Fruit fly (Drosophila melanogaster) whole organism, embryonic: ENCODE results near the gene CG7518.

ENCODE experiments used
- Abd-B ChIP-seq: fragments of 200-800 bp; sonication (Bioruptor generic); optimal IDR thresholded peaks from 2 replicates; lab custom pipeline; 2018; ENCODE audit warnings: missing biosample characterization, mild to moderate bottlenecking, missing genetic modification characterization, moderate library complexity
- Asciz ChIP-seq: fragments of 200-800 bp; sonication (Bioruptor generic); optimal IDR thresholded peaks from 2 replicates; lab custom pipeline; 2017; ENCODE audit warnings: missing biosample characterization, mild to moderate bottlenecking, missing genetic modification characterization, missing genetic modification reagents
- CG1024 ChIP-seq: fragments of 200-800 bp; sonication (Bioruptor generic); IDR thresholded peaks from 2 replicates; pipeline ENCODE4 v1.3.6; 2022; ENCODE audit warnings: missing biosample characterization, missing genetic modification characterization
- CG10366 ChIP-seq: fragments of 200-800 bp; sonication (Bioruptor generic); IDR thresholded peaks from 2 replicates; pipeline ENCODE4 v1.3.6; 2022; ENCODE audit warnings: missing biosample characterization, missing genetic modification characterization
- CG11456 ChIP-seq: fragments of 200-800 bp; sonication (Bioruptor generic); IDR thresholded peaks from 3 replicates; pipeline ENCODE4 v1.3.6; 2022; ENCODE audit warnings: missing biosample characterization, missing genetic modification characterization
- CG11560 ChIP-seq: fragments of 200-800 bp; sonication (Bioruptor generic); IDR thresholded peaks from 3 replicates; pipeline ENCODE4 v1.3.6; 2022; ENCODE audit warnings: missing biosample characterization, missing genetic modification characterization
- CG14014 ChIP-seq: fragments of 200-800 bp; sonication (Bioruptor generic); IDR thresholded peaks from 2 replicates; pipeline ENCODE4 v1.3.6; 2022; ENCODE audit warnings: missing biosample characterization, missing genetic modification characterization
- CG17829 ChIP-seq: fragments of 200-800 bp; optimal IDR thresholded peaks from 2 replicates; lab custom pipeline; 2019; ENCODE audit warnings: missing biosample characterization, mild to moderate bottlenecking, missing genetic modification characterization, moderate library complexity
- CG18262 ChIP-seq: fragments of 200-800 bp; optimal IDR thresholded peaks from 3 replicates; lab custom pipeline; 2019; ENCODE audit warnings: missing biosample characterization, mild to moderate bottlenecking, missing genetic modification characterization, moderate library complexity
- CG4360 ChIP-seq: fragments of 200-800 bp; sonication (Bioruptor generic); IDR thresholded peaks from 2 replicates; pipeline ENCODE4 v1.3.6; 2022; ENCODE audit warnings: missing biosample characterization, missing genetic modification characterization
- CG4404 ChIP-seq: fragments of 200-800 bp; sonication (Bioruptor generic); IDR thresholded peaks from 2 replicates; pipeline ENCODE4 v1.3.6; 2022; ENCODE audit warnings: missing biosample characterization, missing genetic modification characterization
- CG6175 ChIP-seq: fragments of 200-800 bp; sonication (Bioruptor generic); IDR thresholded peaks from 3 replicates; pipeline ENCODE4 v1.3.6; 2022; ENCODE audit warnings: missing biosample characterization, missing genetic modification characterization
- CG7928 ChIP-seq: fragments of 200-800 bp; sonication (Bioruptor generic); optimal IDR thresholded peaks from 2 replicates; lab custom pipeline; 2017; ENCODE audit warnings: missing biosample characterization, mild to moderate bottlenecking, missing genetic modification characterization
- CG9817 ChIP-seq: fragments of 200-800 bp; sonication (Bioruptor generic); optimal IDR thresholded peaks from 2 replicates; lab custom pipeline; 2018; ENCODE audit warnings: missing biosample characterization, mild to moderate bottlenecking, missing genetic modification characterization, moderate library complexity
- Doc2 ChIP-seq: fragments of 200-800 bp; sonication (Bioruptor generic); IDR thresholded peaks from 2 replicates; pipeline ENCODE4 v1.3.6; 2022; ENCODE audit warnings: missing biosample characterization, missing genetic modification characterization
- Doc3 ChIP-seq: fragments of 200-800 bp; sonication (Bioruptor generic); IDR thresholded peaks from 3 replicates; pipeline ENCODE4 v1.3.6; 2022; ENCODE audit warnings: missing biosample characterization, missing genetic modification characterization; ENCODE audit not compliant: partially characterized antibody
- Mrtf ChIP-seq: fragments of 200-800 bp; sonication (Bioruptor generic); IDR thresholded peaks from 3 replicates; pipeline ENCODE4 v1.3.6; 2022; ENCODE audit warnings: missing biosample characterization, missing genetic modification characterization
- Nf-YA ChIP-seq: fragments of 200-800 bp; sonication (Bioruptor generic); IDR thresholded peaks from 2 replicates; pipeline ENCODE4 v1.3.6; 2022; ENCODE audit warnings: missing biosample characterization, missing genetic modification characterization
- Nf-YB ChIP-seq: fragments of 200-800 bp; sonication (Bioruptor generic); optimal IDR thresholded peaks from 3 replicates; lab custom pipeline; 2019; ENCODE audit warnings: missing biosample characterization, mild to moderate bottlenecking, missing genetic modification characterization, moderate library complexity
- PHDP ChIP-seq: fragments of 200-800 bp; sonication (Bioruptor generic); optimal IDR thresholded peaks from 3 replicates; lab custom pipeline; 2018; ENCODE audit warnings: missing biosample characterization, mild to moderate bottlenecking, missing genetic modification characterization, moderate library complexity
- Scr ChIP-seq: fragments of 200-800 bp; sonication (Bioruptor generic); IDR thresholded peaks from 2 replicates; pipeline ENCODE4 v1.3.6; 2022; ENCODE audit warnings: missing biosample characterization, missing genetic modification characterization; ENCODE audit not compliant: partially characterized antibody
- ato ChIP-seq: fragments of 200-800 bp; sonication (Bioruptor generic); IDR thresholded peaks from 2 replicates; pipeline ENCODE4 v1.3.6; 2022; ENCODE audit warnings: missing biosample characterization, missing genetic modification characterization; ENCODE audit not compliant: partially characterized antibody
- caup ChIP-seq: fragments of 200-800 bp; sonication (Bioruptor generic); optimal IDR thresholded peaks from 3 replicates; lab custom pipeline; 2017; ENCODE audit warnings: missing biosample characterization, mild to moderate bottlenecking, missing genetic modification characterization, moderate library complexity; ENCODE audit not compliant: severe bottlenecking
- dimm ChIP-seq: fragments of 200-800 bp; sonication (Bioruptor generic); IDR thresholded peaks from 2 replicates; pipeline ENCODE4 v1.3.6; 2022; ENCODE audit warnings: missing biosample characterization, missing genetic modification characterization
- fd96Cb ChIP-seq: fragments of 200-800 bp; sonication (Bioruptor generic); optimal IDR thresholded peaks from 2 replicates; lab custom pipeline; 2018; ENCODE audit warnings: missing biosample characterization, mild to moderate bottlenecking, missing genetic modification characterization, moderate library complexity
- fu2 ChIP-seq: fragments of 200-800 bp; sonication (Bioruptor generic); optimal IDR thresholded peaks from 2 replicates; lab custom pipeline; 2016; ENCODE audit warnings: missing biosample characterization, missing genetic modification characterization
- gcm ChIP-seq: fragments of 200-800 bp; sonication (Bioruptor generic); optimal IDR thresholded peaks from 2 replicates; lab custom pipeline; 2019; ENCODE audit warnings: missing biosample characterization, mild to moderate bottlenecking, missing genetic modification characterization, moderate library complexity
- hbn ChIP-seq: fragments of 200-800 bp; sonication (Bioruptor generic); IDR thresholded peaks from 2 replicates; pipeline ENCODE4 v1.3.6; 2022; ENCODE audit warnings: missing biosample characterization, missing genetic modification characterization; ENCODE audit not compliant: partially characterized antibody
- lmd ChIP-seq: fragments of 200-800 bp; sonication (Bioruptor generic); IDR thresholded peaks from 2 replicates; pipeline ENCODE4 v1.3.6; 2022; ENCODE audit warnings: missing biosample characterization, missing genetic modification characterization
- nerfin-1 ChIP-seq: fragments of 200-800 bp; sonication (Bioruptor generic); optimal IDR thresholded peaks from 3 replicates; lab custom pipeline; 2019; ENCODE audit warnings: missing biosample characterization, mild to moderate bottlenecking, missing genetic modification characterization, moderate library complexity
- nmo ChIP-seq: fragments of 200-800 bp; sonication (Bioruptor generic); optimal IDR thresholded peaks from 2 replicates; lab custom pipeline; 2018; ENCODE audit warnings: missing biosample characterization, mild to moderate bottlenecking, missing genetic modification characterization, moderate library complexity
- pfk ChIP-seq: fragments of 200-800 bp; sonication (Bioruptor generic); optimal IDR thresholded peaks from 2 replicates; lab custom pipeline; 2018; ENCODE audit warnings: missing biosample characterization, mild to moderate bottlenecking, missing genetic modification characterization, moderate library complexity
- pum ChIP-seq: fragments of 200-800 bp; sonication (Bioruptor generic); optimal IDR thresholded peaks from 2 replicates; lab custom pipeline; 2016; ENCODE audit warnings: missing biosample characterization, missing genetic modification characterization
- sna ChIP-seq: fragments of 200-800 bp; sonication (Bioruptor generic); IDR thresholded peaks from 2 replicates; pipeline ENCODE4 v1.3.6; 2022; ENCODE audit warnings: missing biosample characterization, missing genetic modification characterization; ENCODE audit not compliant: partially characterized antibody
- ssp ChIP-seq: fragments of 200-800 bp; sonication (Bioruptor generic); IDR thresholded peaks from 2 replicates; pipeline ENCODE4 v1.3.6; 2022; ENCODE audit warnings: missing biosample characterization, missing genetic modification characterization
- stwl ChIP-seq: fragments of 200-800 bp; sonication (Bioruptor generic); optimal IDR thresholded peaks from 3 replicates; lab custom pipeline; 2018; ENCODE audit warnings: missing biosample characterization, mild to moderate bottlenecking, missing genetic modification characterization, moderate library complexity
- sug ChIP-seq: fragments of 200-800 bp; optimal IDR thresholded peaks from 2 replicates; lab custom pipeline; 2019; ENCODE audit warnings: missing biosample characterization, mild to moderate bottlenecking, missing genetic modification characterization, moderate library complexity
- twi ChIP-seq: fragments of 200-800 bp; optimal IDR thresholded peaks from 2 replicates; lab custom pipeline; 2019; ENCODE audit warnings: missing biosample characterization, mild to moderate bottlenecking, missing genetic modification characterization, moderate library complexity

Gene CG7518

DNA sequence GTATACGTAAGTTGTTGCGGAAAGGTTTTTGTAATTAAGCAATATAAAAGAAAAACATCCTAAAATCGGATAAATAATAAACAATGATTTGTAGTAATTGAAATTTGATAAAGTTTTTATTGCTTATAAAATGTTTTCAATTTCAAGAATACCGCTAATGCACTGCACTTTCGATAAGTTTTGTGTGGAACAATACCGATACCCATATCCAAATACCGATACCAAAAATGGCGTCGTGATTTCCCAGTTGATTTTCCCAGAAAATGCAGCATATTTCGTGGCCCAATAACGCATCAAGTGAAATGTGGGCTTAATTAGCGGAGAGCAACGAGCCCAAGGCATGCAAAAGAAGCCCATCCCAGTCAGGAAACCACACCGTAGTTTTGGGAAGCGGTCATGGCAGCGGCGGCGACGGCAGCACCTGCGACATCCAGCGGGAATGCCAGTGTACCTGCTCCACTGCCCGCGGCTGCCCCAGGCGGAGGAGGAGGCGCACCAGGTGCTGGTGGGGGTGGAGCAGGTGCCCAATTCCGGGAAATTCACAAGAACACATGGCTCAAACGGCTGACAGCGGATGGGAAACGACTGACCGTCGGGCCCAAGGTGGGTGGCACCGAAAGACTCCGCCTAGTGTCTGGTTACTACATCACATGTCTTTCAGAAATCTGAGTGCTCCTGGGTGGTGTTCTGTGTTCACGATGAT, 11.9 kb upstream of the CG7518 start, which contains the start of gene CG31342 (continued):
- TF ChIP-seq CG6175 (no peak), CG10366 (no peak), hbn (GFP tag; lab: Robert Waterston, UW) (peak; percentile 60), sna (GFP tag; lab: Robert Waterston, UW) (peak; percentile 61; the same call in 1 of the 2 replicates), lmd (GFP tag; lab: Robert Waterston, UW) (no peak), Abd-B (GFP tag; lab: Kevin White, UChicago) (no peak), Nf-YB (GFP tag; lab: Kevin White, UChicago) (no peak), CG11456 (no peak), ssp (GFP tag; lab: Robert Waterston, UW) (peak; percentile 66), Mrtf (GFP tag; lab: Robert Waterston, UW) (no peak), CG17829 (tag; lab: Kevin White, UChicago) (peak; percentile 76), fd96Cb (tag; lab: Kevin White, UChicago) (no peak), fu2 (GFP tag; lab: Kevin White, UChicago) (no peak), stwl (peak; percentile 69), sug (peak; percentile 54), CG4360 (GFP tag; lab: Robert Waterston, UW) (no peak), pum (no peak), CG7928 (no peak), CG11560 (tag; lab: Robert Waterston, UW) (no peak), Asciz (GFP tag; lab: Kevin White, UChicago) (no peak), PHDP (tag; lab: Kevin White, UChicago) (peak; percentile 68), Doc2 (GFP tag; lab: Robert Waterston, UW) (no peak), Scr (GFP tag; lab: Robert Waterston, UW) (peak; percentile 73), pfk (GFP tag; lab: Kevin White, UChicago) (no peak), CG14014 (GFP tag; lab: Robert Waterston, UW) (peak; percentile 35; the same call in 1 of the 2 replicates), CG9817 (tag; lab: Kevin White, UChicago) (peak; percentile 28), twi (tag; lab: Kevin White, UChicago) (no peak), CG1024 (GFP tag; lab: Robert Waterston, UW) (peak; percentile 48), gcm (GFP tag; lab: Kevin White, UChicago) (no peak), Doc3 (peak; percentile 64), caup (GFP tag; lab: Kevin White, UChicago) (no peak), nmo (GFP tag; lab: Kevin White, UChicago) (peak; percentile 68), nerfin-1 (tag; lab: Kevin White, UChicago) (peak; percentile 98)

- TF ChIP-seq CG4404 (GFP tag; lab: Robert Waterston, UW) = no peak
- TF ChIP-seq CG18262 (tag; lab: Kevin White, UChicago) = no peak
- TF ChIP-seq Nf-YA (GFP tag; lab: Robert Waterston, UW) = no peak
- TF ChIP-seq ato = no peak
- 0 out of 2 replicates have a peak, but pooled peaks have one; percentile 18 for TF ChIP-seq dimm
Measured at dm6 chr3R:12988411-12988810, 9.5 kb upstream of the CG7518 start, which contains the start of gene CG14383. Gene CG14383 (minus strand): TSS chr3R:12988511.
